Fruit fly (Drosophila melanogaster) whole organism, prepupa: ENCODE results near the gene Rbbp5.

Source experiments
- Blimp-1 ChIP-seq: fragments of 200-800 bp; sonication (Bioruptor generic); optimal IDR thresholded peaks from 3 replicates; lab custom pipeline; 2017; ENCODE audit warnings: missing biosample characterization, missing genetic modification characterization, mild to moderate bottlenecking, moderate library complexity, missing genetic modification reagents
- CG10669 ChIP-seq: fragments of 200-800 bp; sonication (Bioruptor generic); optimal IDR thresholded peaks from 3 replicates; lab custom pipeline; 2018; ENCODE audit warnings: missing biosample characterization, mild to moderate bottlenecking, missing genetic modification characterization, moderate library complexity
- CG11762 ChIP-seq: fragments of 200-800 bp; sonication (Bioruptor generic); optimal IDR thresholded peaks from 3 replicates; lab custom pipeline; 2016; ENCODE audit warnings: missing biosample characterization, missing genetic modification characterization; ENCODE audit not compliant: insufficient read depth
- CG15336 ChIP-seq: fragments of 200-800 bp; sonication (Bioruptor generic); IDR thresholded peaks from 2 replicates; pipeline ENCODE4 v1.3.6; 2022; ENCODE audit warnings: missing biosample characterization, missing genetic modification characterization
- CG16779 ChIP-seq: fragments of 200-800 bp; sonication (Bioruptor generic); optimal IDR thresholded peaks from 3 replicates; lab custom pipeline; 2017; ENCODE audit warnings: missing biosample characterization, mild to moderate bottlenecking, missing genetic modification characterization
- CG31627 ChIP-seq: fragments of 200-800 bp; sonication (Bioruptor generic); optimal IDR thresholded peaks from 3 replicates; lab custom pipeline; 2016; ENCODE audit warnings: missing biosample characterization, missing genetic modification characterization
- CG32006 ChIP-seq: fragments of 200-800 bp; sonication (Bioruptor generic); optimal IDR thresholded peaks from 3 replicates; lab custom pipeline; 2017; ENCODE audit warnings: missing biosample characterization, mild to moderate bottlenecking, missing genetic modification characterization
- CG34406 ChIP-seq: fragments of 200-800 bp; sonication (Bioruptor generic); optimal IDR thresholded peaks from 3 replicates; lab custom pipeline; 2016; ENCODE audit warnings: missing biosample characterization, missing genetic modification characterization
- CG6163 ChIP-seq: fragments of 200-800 bp; sonication (Bioruptor generic); IDR thresholded peaks from 3 replicates; pipeline ENCODE4 v1.3.6; 2022; ENCODE audit warnings: missing biosample characterization, missing genetic modification characterization
- CG6276 ChIP-seq: fragments of 200-800 bp; sonication (Bioruptor generic); optimal IDR thresholded peaks from 2 replicates; lab custom pipeline; 2017; ENCODE audit warnings: missing biosample characterization, mild to moderate bottlenecking, missing genetic modification characterization
- CG6808 ChIP-seq: fragments of 200-800 bp; sonication (Bioruptor generic); optimal IDR thresholded peaks from 3 replicates; lab custom pipeline; 2017; ENCODE audit warnings: missing biosample characterization, missing genetic modification characterization, mild to moderate bottlenecking, moderate library complexity, missing genetic modification reagents
- CG6854 ChIP-seq: fragments of 200-800 bp; sonication (Bioruptor generic); optimal IDR thresholded peaks from 2 replicates; lab custom pipeline; 2017; ENCODE audit warnings: missing biosample characterization, mild to moderate bottlenecking, missing genetic modification characterization
- CG8119 ChIP-seq: fragments of 200-800 bp; sonication (Bioruptor generic); IDR thresholded peaks from 3 replicates; pipeline ENCODE4 v1.3.6; 2022; ENCODE audit warnings: missing biosample characterization, missing genetic modification characterization
- CG8319 ChIP-seq: fragments of 200-800 bp; sonication (Bioruptor generic); optimal IDR thresholded peaks from 3 replicates; lab custom pipeline; 2016; ENCODE audit warnings: missing biosample characterization, missing genetic modification characterization
- CG8632 ChIP-seq: fragments of 200-800 bp; sonication (Bioruptor generic); optimal IDR thresholded peaks from 3 replicates; lab custom pipeline; 2016; ENCODE audit warnings: missing biosample characterization, missing genetic modification characterization
- CG9139 ChIP-seq: fragments of 200-800 bp; sonication (Bioruptor generic); optimal IDR thresholded peaks from 3 replicates; lab custom pipeline; 2017; ENCODE audit warnings: missing biosample characterization, mild to moderate bottlenecking, missing genetic modification characterization
- Eip75B ChIP-seq: fragments of 200-800 bp; sonication (Bioruptor generic); optimal IDR thresholded peaks from 3 replicates; lab custom pipeline; 2016; ENCODE audit warnings: missing biosample characterization, missing genetic modification characterization
- Eip78C ChIP-seq: fragments of 200-800 bp; sonication (Bioruptor generic); peaks from one replicate; lab custom pipeline; 2016; ENCODE audit warnings: missing biosample characterization, missing genetic modification characterization
- Eip93F ChIP-seq: fragments of 200-800 bp; sonication (Bioruptor generic); optimal IDR thresholded peaks from 2 replicates; lab custom pipeline; 2016; ENCODE audit warnings: missing biosample characterization, mild to moderate bottlenecking, missing genetic modification characterization
- Ets21C ChIP-seq: fragments of 200-800 bp; sonication (Bioruptor generic); optimal IDR thresholded peaks from 3 replicates; lab custom pipeline; 2016; ENCODE audit warnings: missing biosample characterization, missing genetic modification characterization
- Hr39 ChIP-seq: fragments of 200-800 bp; sonication (Bioruptor generic); optimal IDR thresholded peaks from 2 replicates; lab custom pipeline; 2016; ENCODE audit warnings: missing biosample characterization, missing genetic modification characterization
- Hr4 ChIP-seq: fragments of 200-800 bp; sonication (Bioruptor generic); optimal IDR thresholded peaks from 3 replicates; lab custom pipeline; 2016; ENCODE audit warnings: missing biosample characterization, missing genetic modification characterization
- Lpt ChIP-seq: fragments of 200-800 bp; sonication (Bioruptor generic); optimal IDR thresholded peaks from 3 replicates; lab custom pipeline; 2016; ENCODE audit warnings: missing biosample characterization, missing genetic modification characterization
- Met ChIP-seq: fragments of 200-800 bp; sonication (Bioruptor generic); optimal IDR thresholded peaks from 3 replicates; lab custom pipeline; 2016; ENCODE audit warnings: missing biosample characterization, missing genetic modification characterization
- OdsH ChIP-seq: fragments of 200-800 bp; sonication (Bioruptor generic); optimal IDR thresholded peaks from 3 replicates; lab custom pipeline; 2016; ENCODE audit warnings: missing biosample characterization, missing genetic modification characterization
- Sox14 ChIP-seq: fragments of 200-800 bp; sonication (Bioruptor generic); optimal IDR thresholded peaks from 3 replicates; lab custom pipeline; 2016; ENCODE audit warnings: missing biosample characterization, missing genetic modification characterization
- Sox15 ChIP-seq: fragments of 200-800 bp; sonication (Bioruptor generic); optimal IDR thresholded peaks from 3 replicates; lab custom pipeline; 2016; ENCODE audit warnings: missing biosample characterization, missing genetic modification characterization
- cyc ChIP-seq: fragments of 200-800 bp; sonication (Bioruptor generic); optimal IDR thresholded peaks from 3 replicates; lab custom pipeline; 2016; ENCODE audit warnings: missing biosample characterization, missing genetic modification characterization
- dac ChIP-seq: fragments of 200-800 bp; sonication (Bioruptor generic); optimal IDR thresholded peaks from 2 replicates; lab custom pipeline; 2017; ENCODE audit warnings: missing biosample characterization, mild to moderate bottlenecking, missing genetic modification characterization
- dsx ChIP-seq: fragments of 200-800 bp; optimal IDR thresholded peaks from 3 replicates; lab custom pipeline; 2019; ENCODE audit warnings: missing biosample characterization, mild to moderate bottlenecking, missing genetic modification characterization, moderate library complexity; ENCODE audit not compliant: poor library complexity, severe bottlenecking
- esn ChIP-seq: fragments of 200-800 bp; sonication (Bioruptor generic); optimal IDR thresholded peaks from 2 replicates; lab custom pipeline; 2016; ENCODE audit warnings: missing biosample characterization, mild to moderate bottlenecking, missing genetic modification characterization, moderate library complexity
- fkh ChIP-seq: fragments of 200-800 bp; sonication (Bioruptor generic); optimal IDR thresholded peaks from 3 replicates; lab custom pipeline; 2017; ENCODE audit warnings: missing biosample characterization, mild to moderate bottlenecking, missing genetic modification characterization, moderate library complexity
- pdm3 ChIP-seq: fragments of 200-800 bp; sonication (Bioruptor generic); optimal IDR thresholded peaks from 3 replicates; lab custom pipeline; 2016; ENCODE audit warnings: missing biosample characterization, missing genetic modification characterization
- salr ChIP-seq, 2 experiments: fragments of 200-800 bp; sonication (Bioruptor generic); optimal IDR thresholded peaks; 3 replicates each; lab custom pipeline; 2016 to 2018; ENCODE audit warnings: missing biosample characterization in 2 of 2, missing genetic modification characterization in 2 of 2, mild to moderate bottlenecking in 1 of 2
- svp ChIP-seq: fragments of 200-800 bp; sonication (Bioruptor generic); peaks from one replicate; lab custom pipeline; 2016; ENCODE audit warnings: missing biosample characterization, missing genetic modification characterization
- vri ChIP-seq: fragments of 200-800 bp; sonication (Bioruptor generic); optimal IDR thresholded peaks from 3 replicates; lab custom pipeline; 2016; ENCODE audit warnings: missing biosample characterization, mild to moderate bottlenecking, missing genetic modification characterization

Rbbp5 gene

dm6 chr3L:20354872-20355271, 7.1 kb upstream of the Rbbp5 start:
- TF ChIP-seq Sox14 (GFP tag; lab: Kevin White, UChicago) (no peak), Ets21C (GFP tag; lab: Kevin White, UChicago) (no peak), pdm3 (GFP tag; lab: Kevin White, UChicago) (no peak), Blimp-1 (GFP tag; lab: Kevin White, UChicago) (no peak), Met (no peak), CG31627 (GFP tag; lab: Kevin White, UChicago) (no peak), svp (peak; percentile 98)

dm6 chr3L:20354363-20354762, 6.6 kb upstream of the Rbbp5 start:
- TF ChIP-seq Blimp-1 (GFP tag; lab: Kevin White, UChicago) = no peak

- TF ChIP-seq CG15336 (GFP tag; lab: Robert Waterston, UW) = peak; percentile 48
- peak; percentile 46 for TF ChIP-seq vri (GFP tag; lab: Kevin White, UChicago)
- peak; percentile 19 for TF ChIP-seq Eip93F (GFP tag; lab: Kevin White, UChicago)
- TF ChIP-seq OdsH = no peak
- peak; percentile 30 for TF ChIP-seq esn (GFP tag; lab: Kevin White, UChicago)
- peak; percentile 6 for TF ChIP-seq CG11762 (GFP tag; lab: Kevin White, UChicago)
- peak; percentile 85 for TF ChIP-seq svp
- peak; percentile 8 for TF ChIP-seq CG31627 (GFP tag; lab: Kevin White, UChicago)
- TF ChIP-seq CG16779 = no peak
Observed at dm6 chr3L:20353726-20354332, 6.1 kb upstream of the Rbbp5 start.

dm6 chr3L:20353149-20353548, 5.4 kb upstream of the Rbbp5 start, which contains the start of gene CG5618:
CG5618 (plus strand) TSS chr3L:20353449.
- TF ChIP-seq Sox14 (GFP tag; lab: Kevin White, UChicago) (no peak), CG9139 (GFP tag; lab: Kevin White, UChicago) (no peak), esn (GFP tag; lab: Kevin White, UChicago) (no peak), CG11762 (GFP tag; lab: Kevin White, UChicago) (no peak), CG6808 (GFP tag; lab: Kevin White, UChicago) (no peak), Hr4 (GFP tag; lab: Kevin White, UChicago) (no peak), CG6163 (GFP tag; lab: Robert Waterston, UW) (no peak), Sox15 (GFP tag; lab: Kevin White, UChicago) (no peak), CG31627 (GFP tag; lab: Kevin White, UChicago) (no peak), svp (no peak), CG10669 (GFP tag; lab: Kevin White, UChicago) (no peak), Hr39 (GFP tag; lab: Kevin White, UChicago) (no peak), CG34406 (GFP tag; lab: Kevin White, UChicago) (no peak), CG6276 (GFP tag; lab: Kevin White, UChicago) (no peak), Eip75B (GFP tag; lab: Kevin White, UChicago) (no peak), CG8119 (GFP tag; lab: Robert Waterston, UW) (no peak), cyc (GFP tag; lab: Kevin White, UChicago) (no peak), OdsH (no peak)
- TF ChIP-seq, all 60 proteins: peak for 0

- TF ChIP-seq svp (peak; percentile 89), CG8319 (GFP tag; lab: Kevin White, UChicago) (no peak), Blimp-1 (GFP tag; lab: Kevin White, UChicago) (no peak), CG8119 (GFP tag; lab: Robert Waterston, UW) (0 out of 3 replicates have a peak, but pooled peaks have one; percentile 32), Lpt (no peak), CG8632 (no peak), CG15336 (GFP tag; lab: Robert Waterston, UW) (peak; percentile 22; the same call in 1 of the 2 replicates), fkh (no peak), Eip78C (peak; percentile 73), dac (GFP tag; lab: Kevin White, UChicago) (no peak), salr (GFP tag; optimal IDR thresholded peaks at IDR 0.05; lab: Kevin White, UChicago) (no peak), dsx (GFP tag; lab: Kevin White, UChicago) (no peak), Sox14 (GFP tag; lab: Kevin White, UChicago) (peak; percentile 87), Eip75B (GFP tag; lab: Kevin White, UChicago) (peak; percentile 13), CG32006 (GFP tag; lab: Kevin White, UChicago) (no peak), Met (no peak), vri (GFP tag; lab: Kevin White, UChicago) (peak; percentile 25), pdm3 (GFP tag; lab: Kevin White, UChicago) (no peak), CG6854 (no peak)
Observed at dm6 chr3L:20349333-20349924, 1.7 kb upstream of the Rbbp5 start.
